Worm (Caenorhabditis elegans) whole organism, midembryonic: Measurements from ENCODE around the gene gos-28.

Source experiments
- T22C8.4 ChIP-seq: fragments of 200-800 bp; sonication (Bioruptor generic); IDR thresholded peaks from 2 replicates; pipeline ENCODE4 v1.3.6; 2022; ENCODE audit warnings: missing genetic modification characterization, missing compliant biosample characterization
- cog-1 ChIP-seq: sonication (generic microtip); optimal IDR thresholded peaks from 2 replicates; lab custom pipeline; 2016; ENCODE audit warnings: missing genetic modification characterization, missing compliant biosample characterization
- flt-1 ChIP-seq: fragments of 200-800 bp; sonication (Bioruptor generic); IDR thresholded peaks from 2 replicates; pipeline ENCODE4 v1.3.6; 2022; ENCODE audit warnings: missing genetic modification characterization, missing compliant biosample characterization
- klf-2 ChIP-seq: fragments of 200-800 bp; sonication (Bioruptor generic); conservative IDR thresholded peaks from 2 replicates; pipeline ENCODE4 v1.3.6; 2022; ENCODE audit warnings: missing genetic modification reagents, missing genetic modification characterization, missing compliant biosample characterization
- med-1 ChIP-seq: sonication (generic microtip); optimal IDR thresholded peaks from 2 replicates; lab custom pipeline; 2017; ENCODE audit warnings: missing genetic modification characterization, mild to moderate bottlenecking, missing compliant biosample characterization, antibody characterized with exemption, missing genetic modification reagents; ENCODE audit not compliant: insufficient read depth
- ref-1 ChIP-seq: fragments of 200-800 bp; sonication (Bioruptor generic); conservative IDR thresholded peaks from 2 replicates; pipeline ENCODE4 v1.3.6; 2022; ENCODE audit warnings: missing genetic modification reagents, missing genetic modification characterization, missing compliant biosample characterization
- tab-1 ChIP-seq: fragments of 200-800 bp; sonication (Bioruptor generic); IDR thresholded peaks from 2 replicates; pipeline ENCODE4 v1.3.6; 2022; ENCODE audit warnings: missing genetic modification characterization, missing compliant biosample characterization
- ztf-23 ChIP-seq: fragments of 200-800 bp; sonication (Bioruptor generic); IDR thresholded peaks from 2 replicates; pipeline ENCODE4 v1.3.6; 2022; ENCODE audit warnings: missing genetic modification reagents, missing genetic modification characterization, missing compliant biosample characterization
- ztf-29 ChIP-seq: fragments of 200-800 bp; sonication (Bioruptor generic); IDR thresholded peaks from 2 replicates; pipeline ENCODE4 v1.3.6; 2022; ENCODE audit warnings: missing genetic modification reagents, missing genetic modification characterization, missing compliant biosample characterization

The gos-28 gene

DNA sequence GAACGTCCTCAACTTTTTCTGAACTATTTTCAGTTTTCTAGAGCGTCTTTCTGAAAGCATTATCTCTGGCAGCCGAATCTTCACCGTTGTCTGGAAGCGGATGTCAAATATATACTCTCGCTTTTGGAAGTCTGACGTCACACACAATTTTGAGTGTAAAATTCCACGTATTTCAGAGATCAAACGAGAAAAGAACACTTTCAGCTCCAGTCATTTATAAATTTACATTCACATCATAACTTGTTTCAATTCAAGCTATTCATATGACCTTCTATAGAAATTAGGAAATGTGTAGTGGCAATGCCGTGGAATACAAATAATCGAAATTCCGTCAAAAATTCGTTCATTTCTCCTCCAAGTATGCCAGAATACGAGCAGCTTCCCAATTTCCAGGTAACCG lies 16.6 kb upstream of the gos-28 start, which contains the start of gene F08F8.11:
Gene F08F8.11 (plus strand): TSS at position 301 of the 400 bp plus-strand sequence.
- TF ChIP-seq cog-1 (no peak), flt-1 (no peak), T22C8.4 (GFP tag; lab: Robert Waterston, UW) (no peak), ztf-29 (no peak)

- TF ChIP-seq flt-1 (no peak), ztf-23 (GFP tag; lab: Robert Waterston, UW) (0 out of 2 replicates have a peak, but pooled peaks have one; percentile 27)
Observed at ce11 chrIII:7359037-7359548, 10.1 kb upstream of the gos-28 start, which contains the start of the genes eco-1 and hmgr-1. TSS of gene eco-1 (minus strand) at chrIII:7359095. TSS of gene hmgr-1 (plus strand) at chrIII:7359498.

DNA sequence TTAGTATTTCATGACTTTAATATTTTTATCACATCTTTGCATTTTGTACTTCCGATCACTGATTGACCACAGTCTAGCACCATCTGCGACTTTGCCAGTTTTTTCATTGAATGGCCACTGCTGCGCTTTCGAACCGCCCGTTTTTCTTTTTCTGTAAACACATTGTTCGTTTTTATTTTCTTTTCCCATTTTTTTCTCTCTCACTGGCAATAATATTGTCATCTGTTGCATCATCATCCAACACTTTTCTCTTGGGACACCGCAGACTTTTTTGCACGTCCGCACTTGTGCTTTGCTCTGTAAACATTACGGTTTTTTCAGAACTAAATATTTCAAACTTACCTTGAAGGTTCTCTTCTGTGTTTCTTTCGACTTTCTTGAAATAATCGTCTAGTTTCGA lies 9.7 kb upstream of the gos-28 start:
- TF ChIP-seq ztf-29 = no peak
- no peak for TF ChIP-seq cog-1

DNA sequence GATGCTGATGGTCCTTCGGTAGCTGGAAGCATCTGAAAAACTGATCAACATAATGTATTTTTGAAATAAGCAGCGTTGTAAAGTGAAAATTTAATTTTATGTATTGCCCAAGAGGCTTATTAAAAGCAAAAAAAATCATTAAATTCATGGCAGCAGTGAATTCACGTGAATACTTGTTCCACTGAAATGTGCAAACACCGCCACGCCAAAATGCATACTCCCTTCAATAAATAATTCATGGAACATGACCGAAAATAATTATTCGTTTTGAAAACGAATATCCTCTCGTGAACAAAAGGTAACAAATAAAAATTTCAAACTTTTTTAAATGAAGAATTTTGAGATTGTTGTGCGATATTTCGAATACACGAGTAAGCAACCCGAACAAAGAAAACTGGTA lies 8.4 kb upstream of the gos-28 start, which contains the start of gene F08F8.10:
Gene F08F8.10 (minus strand): TSS at position 38 of the 400 bp plus-strand sequence.
- TF ChIP-seq T22C8.4 (GFP tag; lab: Robert Waterston, UW) (no peak), ref-1 (GFP tag; lab: Robert Waterston, UW) (no peak), ztf-23 (GFP tag; lab: Robert Waterston, UW) (peak; percentile 17; the same call in 1 of the 2 replicates), med-1 (GFP tag; lab: Kevin White, UChicago) (no peak), ztf-29 (no peak), cog-1 (peak; percentile 19), flt-1 (no peak)

DNA sequence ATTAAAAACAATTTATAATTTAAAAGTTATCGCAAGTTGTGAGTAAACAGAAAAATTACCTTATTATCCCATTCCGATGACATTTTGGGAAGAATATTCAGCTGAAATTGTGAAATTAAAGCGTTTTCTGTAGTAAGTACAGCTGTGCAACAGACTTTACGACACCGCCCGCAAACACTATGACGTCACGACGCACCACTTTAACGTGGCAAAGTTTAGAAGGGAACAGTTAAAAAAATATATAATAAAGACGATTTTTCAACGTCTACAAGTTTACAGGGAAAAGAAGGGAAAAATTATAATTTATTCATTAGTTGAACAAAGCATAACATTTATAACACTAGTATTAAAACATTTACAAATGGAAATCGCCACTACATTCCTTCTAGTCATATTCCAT lies 4.9 kb upstream of the gos-28 start, which contains the start of gene F08F8.9:
Gene F08F8.9 (minus strand): TSS at position 101 of the 400 bp plus-strand sequence.
- no peak for TF ChIP-seq med-1 (GFP tag; lab: Kevin White, UChicago)

DNA sequence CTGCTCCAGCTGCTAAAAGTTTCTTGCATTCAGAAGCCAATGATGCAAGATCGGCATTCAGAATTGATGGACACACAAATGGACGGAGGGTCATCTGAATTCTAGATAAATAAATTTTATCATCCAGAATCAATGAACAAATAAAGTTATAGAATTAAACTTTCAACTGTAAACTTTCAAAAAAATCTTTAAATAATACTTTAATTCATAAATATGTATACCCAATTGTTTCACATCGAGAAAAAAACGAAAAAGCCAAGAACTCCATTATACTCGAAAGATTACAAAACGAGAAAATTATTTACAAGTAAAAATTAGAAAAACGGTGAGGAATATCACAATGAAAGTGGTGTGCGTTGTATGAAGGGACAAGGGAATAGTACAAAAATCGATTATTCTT lies 1.9 kb downstream of the gos-28 start, which contains the start of gene F08F8.7:
Gene F08F8.7 (minus strand): TSS at position 101 of the 400 bp plus-strand sequence.
- TF ChIP-seq ztf-29 (no peak), tab-1 (GFP tag; lab: Robert Waterston, UW) (no peak), ztf-23 (GFP tag; lab: Robert Waterston, UW) (no peak), ref-1 (GFP tag; lab: Robert Waterston, UW) (no peak)

DNA sequence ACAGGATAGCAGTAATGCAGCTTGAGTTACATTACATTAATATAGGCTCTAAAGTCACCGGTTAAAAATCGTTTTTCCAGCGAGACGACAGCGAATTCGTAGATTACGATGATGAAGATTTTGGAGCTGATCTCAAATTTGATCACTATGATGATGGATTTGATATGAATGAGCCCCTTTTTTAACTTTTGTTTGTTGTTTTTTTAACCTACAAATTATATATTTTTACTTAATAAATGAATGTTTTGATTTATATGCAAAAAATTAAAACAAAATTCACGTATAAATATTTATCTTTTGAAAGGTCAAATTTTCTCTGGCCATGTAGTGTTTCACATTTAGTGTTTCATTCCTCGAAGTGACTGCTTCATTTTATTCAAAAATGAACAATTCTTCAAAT lies 5.6 kb downstream of the gos-28 start, which contains the start of gene F08F8.6:
Gene F08F8.6 (plus strand): TSS at position 301 of the 400 bp plus-strand sequence.
- TF ChIP-seq med-1 (GFP tag; lab: Kevin White, UChicago) (no peak), klf-2 (GFP tag; lab: Robert Waterston, UW) (no peak), flt-1 (no peak), ztf-23 (GFP tag; lab: Robert Waterston, UW) (no peak), T22C8.4 (GFP tag; lab: Robert Waterston, UW) (no peak), ztf-29 (no peak), cog-1 (no peak), tab-1 (GFP tag; lab: Robert Waterston, UW) (no peak), ref-1 (GFP tag; lab: Robert Waterston, UW) (no peak)

ce11 chrIII:7339138-7339537 lies 9.8 kb downstream of the gos-28 start:
- TF ChIP-seq cog-1 (no peak), ztf-29 (no peak), flt-1 (no peak), ref-1 (GFP tag; lab: Robert Waterston, UW) (no peak), klf-2 (GFP tag; lab: Robert Waterston, UW) (no peak), T22C8.4 (GFP tag; lab: Robert Waterston, UW) (no peak), med-1 (GFP tag; lab: Kevin White, UChicago) (no peak), ztf-23 (GFP tag; lab: Robert Waterston, UW) (no peak), tab-1 (GFP tag; lab: Robert Waterston, UW) (no peak)

DNA sequence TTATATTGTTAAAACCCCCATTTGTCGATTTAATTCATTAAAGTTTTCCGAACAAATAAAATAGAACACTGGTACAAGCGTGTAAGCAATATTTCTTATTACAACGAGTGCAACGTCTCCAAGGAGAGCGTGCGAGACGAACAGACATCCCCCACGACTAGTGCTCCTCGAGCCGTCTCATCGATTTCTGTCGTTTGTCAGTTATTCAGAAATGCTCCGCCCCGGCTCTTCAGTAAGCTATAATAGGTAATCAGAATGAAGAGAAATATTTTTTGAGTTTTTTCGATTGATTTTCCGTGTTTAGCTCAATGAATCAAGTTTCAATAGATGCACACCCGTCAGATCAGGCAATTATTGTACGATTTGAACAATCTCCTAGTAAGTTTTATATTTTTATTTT lies 10.3 kb downstream of the gos-28 start, which contains the start of gene kap-1:
Gene kap-1 (plus strand): TSS at position 143 of the 400 bp plus-strand sequence.
- TF ChIP-seq klf-2 (GFP tag; lab: Robert Waterston, UW) (no peak), tab-1 (GFP tag; lab: Robert Waterston, UW) (no peak), ref-1 (GFP tag; lab: Robert Waterston, UW) (no peak), flt-1 (no peak), ztf-23 (GFP tag; lab: Robert Waterston, UW) (no peak), cog-1 (no peak), ztf-29 (no peak), med-1 (GFP tag; lab: Kevin White, UChicago) (no peak), T22C8.4 (GFP tag; lab: Robert Waterston, UW) (no peak)

ce11 chrIII:7338009-7338408 lies 11.0 kb downstream of the gos-28 start:
- TF ChIP-seq flt-1 = no peak
- no peak for TF ChIP-seq med-1 (GFP tag; lab: Kevin White, UChicago)
- TF ChIP-seq klf-2 (GFP tag; lab: Robert Waterston, UW) = no peak
- TF ChIP-seq ztf-23 (GFP tag; lab: Robert Waterston, UW) = no peak
- no peak for TF ChIP-seq tab-1 (GFP tag; lab: Robert Waterston, UW)

ce11 chrIII:7336214-7336613 lies 12.8 kb downstream of the gos-28 start, which contains the start of gene gsp-2:
TSS of gene gsp-2 (plus strand) at chrIII:7336587.
- TF ChIP-seq flt-1 (peak; percentile 63), ref-1 (GFP tag; lab: Robert Waterston, UW) (no peak)
